Worm (Caenorhabditis elegans): ENCODE results near the gene C08F8.2.

C08F8.2 gene

ce11 chrIV:11126028-11126427, 24.8 kb upstream of the C08F8.2 start:
- TF ChIP-seq egl-27 (tag; optimal IDR thresholded peaks at IDR 0.05) (no peak), ceh-16 (tag; optimal IDR thresholded peaks at IDR 0.05) (no peak), nhr-23 (tag; optimal IDR thresholded peaks at IDR 0.05) (no peak), fos-1 (tag; optimal IDR thresholded peaks at IDR 0.05) (no peak), lin-39 (tag; optimal IDR thresholded peaks at IDR 0.05) (no peak), daf-12 (tag; optimal IDR thresholded peaks at IDR 0.05) (no peak), pha-4 (tag; optimal IDR thresholded peaks at IDR 0.05) (no peak), pqm-1 (tag; optimal IDR thresholded peaks at IDR 0.05) (no peak), mml-1 (tag; optimal IDR thresholded peaks at IDR 0.05) (no peak), nhr-237 (tag; optimal IDR thresholded peaks at IDR 0.05) (no peak), zag-1 (tag; optimal IDR thresholded peaks at IDR 0.05) (no peak), nhr-76 (tag; optimal IDR thresholded peaks at IDR 0.05) (no peak), ceh-28 (tag; optimal IDR thresholded peaks at IDR 0.05) (no peak), hmg-11 (tag; optimal IDR thresholded peaks at IDR 0.05) (no peak), ama-1 (optimal IDR thresholded peaks at IDR 0.05) (no peak), nhr-67 (tag; optimal IDR thresholded peaks at IDR 0.05) (no peak), aly-2 (tag; optimal IDR thresholded peaks at IDR 0.05) (no peak), ceh-82 (tag; optimal IDR thresholded peaks at IDR 0.05) (no peak)

- TF ChIP-seq R02D3.7 (tag; optimal IDR thresholded peaks at IDR 0.05): no peak
- no peak for TF ChIP-seq mml-1 (tag; optimal IDR thresholded peaks at IDR 0.05)
- TF ChIP-seq ceh-16 (tag; optimal IDR thresholded peaks at IDR 0.05): no peak
- no peak for TF ChIP-seq unc-62 (GFP tag; optimal IDR thresholded peaks at IDR 0.05)
- no peak for TF ChIP-seq snpc-4 (tag; optimal IDR thresholded peaks at IDR 0.05)
- TF ChIP-seq nhr-11 (tag; optimal IDR thresholded peaks at IDR 0.05): no peak
- TF ChIP-seq mdl-1 (tag; optimal IDR thresholded peaks at IDR 0.05): no peak
- no peak for TF ChIP-seq nhr-23 (tag; optimal IDR thresholded peaks at IDR 0.05)
- TF ChIP-seq elt-2 (tag; optimal IDR thresholded peaks at IDR 0.05): peak; percentile 58
- peak; percentile 11 for TF ChIP-seq pqm-1 (tag; optimal IDR thresholded peaks at IDR 0.05)
- no peak for TF ChIP-seq nhr-28 (tag; optimal IDR thresholded peaks at IDR 0.05)
- peak; percentile 29 for TF ChIP-seq pha-4 (tag; optimal IDR thresholded peaks at IDR 0.05)
- no peak for TF ChIP-seq ztf-11 (tag; optimal IDR thresholded peaks at IDR 0.05)
- no peak for TF ChIP-seq jun-1 (tag; optimal IDR thresholded peaks at IDR 0.05)
- no peak for TF ChIP-seq daf-12 (tag; optimal IDR thresholded peaks at IDR 0.05)
- TF ChIP-seq lsy-12 (tag; optimal IDR thresholded peaks at IDR 0.05): no peak
- no peak for TF ChIP-seq lin-39 (tag; optimal IDR thresholded peaks at IDR 0.05)
- TF ChIP-seq nhr-12 (tag; optimal IDR thresholded peaks at IDR 0.05): no peak
- no peak for TF ChIP-seq skn-1 (tag; optimal IDR thresholded peaks at IDR 0.05)
- no peak for TF ChIP-seq elt-3 (tag; optimal IDR thresholded peaks at IDR 0.05)
- TF ChIP-seq hmg-11 (tag; optimal IDR thresholded peaks at IDR 0.05): no peak
- TF ChIP-seq fkh-2 (tag; optimal IDR thresholded peaks at IDR 0.05): no peak
- no peak for TF ChIP-seq nhr-76 (tag; optimal IDR thresholded peaks at IDR 0.05)
- no peak for TF ChIP-seq nhr-43 (tag; optimal IDR thresholded peaks at IDR 0.05; ENCODE audit: poor library complexity, severe bottlenecking)
- TF ChIP-seq sea-2 (GFP tag; optimal IDR thresholded peaks at IDR 0.05): no peak
- no peak for TF ChIP-seq ceh-28 (tag; optimal IDR thresholded peaks at IDR 0.05)
- no peak for TF ChIP-seq ZK546.5 (tag; optimal IDR thresholded peaks at IDR 0.05)
- no peak for TF ChIP-seq lin-15B (tag; optimal IDR thresholded peaks at IDR 0.05)
- TF ChIP-seq egl-27 (tag; optimal IDR thresholded peaks at IDR 0.05): no peak
- no peak for TF ChIP-seq zag-1 (tag; optimal IDR thresholded peaks at IDR 0.05)
- no peak for TF ChIP-seq nhr-25 (tag; optimal IDR thresholded peaks at IDR 0.05)
- TF ChIP-seq unc-39 (tag; optimal IDR thresholded peaks at IDR 0.05): no peak
- TF ChIP-seq nhr-67 (tag; optimal IDR thresholded peaks at IDR 0.05): no peak
- TF ChIP-seq egl-5 (tag; optimal IDR thresholded peaks at IDR 0.05): no peak
- TF ChIP-seq nfya-1 (tag; optimal IDR thresholded peaks at IDR 0.05; ENCODE audit: insufficient read depth): peak; percentile 44
Observed at ce11 chrIV:11130774-11131173, 20.0 kb upstream of the C08F8.2 start.

ce11 chrIV:11131268-11131667, 19.5 kb upstream of the C08F8.2 start, which contains the start of gene ard-1:
TSS of gene ard-1 (plus strand) at chrIV:11131279.
- TF ChIP-seq nhr-43 (tag; optimal IDR thresholded peaks at IDR 0.05; ENCODE audit: poor library complexity, severe bottlenecking): no peak
- no peak for TF ChIP-seq eor-1 (tag; optimal IDR thresholded peaks at IDR 0.05)
- TF ChIP-seq pqm-1 (tag; optimal IDR thresholded peaks at IDR 0.05): no peak
- TF ChIP-seq mml-1 (tag; optimal IDR thresholded peaks at IDR 0.05): no peak
- no peak for TF ChIP-seq egl-27 (tag; optimal IDR thresholded peaks at IDR 0.05)
- TF ChIP-seq nhr-28 (tag; optimal IDR thresholded peaks at IDR 0.05): no peak
- no peak for TF ChIP-seq ceh-9 (tag; optimal IDR thresholded peaks at IDR 0.05)
- TF ChIP-seq unc-39 (tag; optimal IDR thresholded peaks at IDR 0.05): no peak
- TF ChIP-seq fkh-10 (GFP tag; optimal IDR thresholded peaks at IDR 0.05): no peak
- TF ChIP-seq nfya-1 (tag; optimal IDR thresholded peaks at IDR 0.05; ENCODE audit: insufficient read depth): no peak
- TF ChIP-seq nhr-237 (tag; optimal IDR thresholded peaks at IDR 0.05): no peak
- TF ChIP-seq elt-3 (tag; optimal IDR thresholded peaks at IDR 0.05): no peak
- no peak for TF ChIP-seq nhr-12 (tag; optimal IDR thresholded peaks at IDR 0.05)
